Worm (Caenorhabditis elegans) whole organism, mixed stage, embryonic: ENCODE results near the gene Y75B12B.3.

Experiments used
- bed-3 ChIP-seq: fragments of 200-800 bp; sonication (Bioruptor generic); optimal IDR thresholded peaks from 3 replicates; lab custom pipeline; 2018; ENCODE audit warnings: mild to moderate bottlenecking, missing genetic modification characterization, moderate library complexity, missing compliant biosample characterization
- blmp-1 ChIP-seq: fragments of 150-350 bp; optimal IDR thresholded peaks from 2 replicates; lab custom pipeline; 2014; ENCODE audit warnings: missing biosample characterization, missing genetic modification characterization
- ceh-43 ChIP-seq: fragments of 200-800 bp; sonication (Bioruptor generic); optimal IDR thresholded peaks from 2 replicates; lab custom pipeline; 2018; ENCODE audit warnings: mild to moderate bottlenecking, missing genetic modification characterization, moderate library complexity, missing compliant biosample characterization
- ceh-83 ChIP-seq: fragments of 200-800 bp; sonication (Bioruptor generic); optimal IDR thresholded peaks from 2 replicates; lab custom pipeline; 2018; ENCODE audit warnings: mild to moderate bottlenecking, missing genetic modification characterization, missing compliant biosample characterization
- ces-1 ChIP-seq: fragments of 150-350 bp; optimal IDR thresholded peaks from 2 replicates; lab custom pipeline; 2014; ENCODE audit warnings: missing biosample characterization, missing genetic modification reagents, missing genetic modification characterization
- cnd-1 ChIP-seq: fragments of 200-800 bp; sonication (Bioruptor generic); optimal IDR thresholded peaks from 2 replicates; lab custom pipeline; 2018; ENCODE audit warnings: mild to moderate bottlenecking, missing genetic modification characterization, missing compliant biosample characterization
- drap-1 ChIP-seq: fragments of 200-800 bp; sonication (Bioruptor generic); optimal IDR thresholded peaks from 3 replicates; lab custom pipeline; 2018; ENCODE audit warnings: mild to moderate bottlenecking, missing genetic modification characterization, missing compliant biosample characterization
- elt-3 ChIP-seq: fragments of 150-350 bp; optimal IDR thresholded peaks from 2 replicates; lab custom pipeline; 2014; ENCODE audit warnings: missing biosample characterization, missing genetic modification characterization
- flh-1 ChIP-seq: fragments of 200-800 bp; sonication (Bioruptor generic); optimal IDR thresholded peaks from 2 replicates; lab custom pipeline; 2018; ENCODE audit warnings: mild to moderate bottlenecking, missing genetic modification characterization, moderate library complexity, missing compliant biosample characterization
- ham-2 ChIP-seq: fragments of 200-800 bp; sonication (Bioruptor generic); optimal IDR thresholded peaks from 2 replicates; lab custom pipeline; 2018; ENCODE audit warnings: mild to moderate bottlenecking, missing genetic modification characterization, missing compliant biosample characterization
- hlh-1 ChIP-seq: fragments of 150-350 bp; optimal IDR thresholded peaks from 2 replicates; lab custom pipeline; 2014; ENCODE audit warnings: missing biosample characterization, missing genetic modification reagents, missing genetic modification characterization
- lin-13 ChIP-seq: fragments of 150-350 bp; optimal IDR thresholded peaks from 2 replicates; lab custom pipeline; 2014; ENCODE audit warnings: missing biosample characterization, missing genetic modification characterization
- lin-32 ChIP-seq: fragments of 200-800 bp; sonication (Bioruptor generic); optimal IDR thresholded peaks from 2 replicates; lab custom pipeline; 2018; ENCODE audit warnings: mild to moderate bottlenecking, missing genetic modification characterization, missing compliant biosample characterization
- lsy-2 ChIP-seq: fragments of 150-350 bp; optimal IDR thresholded peaks from 2 replicates; lab custom pipeline; 2014; ENCODE audit warnings: missing biosample characterization, missing genetic modification characterization
- mab-5 ChIP-seq: fragments of 150-350 bp; optimal IDR thresholded peaks from 2 replicates; lab custom pipeline; 2014; ENCODE audit warnings: missing biosample characterization, missing genetic modification characterization
- mep-1 ChIP-seq: fragments of 150-350 bp; optimal IDR thresholded peaks from 2 replicates; lab custom pipeline; 2017; ENCODE audit warnings: missing biosample characterization, missing genetic modification reagents, missing genetic modification characterization, inconsistent platforms
- mls-2 ChIP-seq: sonication (generic microtip); optimal IDR thresholded peaks from 2 replicates; lab custom pipeline; 2016; ENCODE audit warnings: mild to moderate bottlenecking, missing genetic modification characterization, moderate library complexity, missing compliant biosample characterization
- nhr-12 ChIP-seq: fragments of 150-350 bp; optimal IDR thresholded peaks from 2 replicates; lab custom pipeline; 2014; ENCODE audit warnings: missing biosample characterization, missing genetic modification characterization
- nhr-2 ChIP-seq: fragments of 150-350 bp; optimal IDR thresholded peaks from 2 replicates; lab custom pipeline; 2014; ENCODE audit warnings: missing biosample characterization, missing genetic modification characterization
- nhr-237 ChIP-seq: fragments of 150-350 bp; optimal IDR thresholded peaks from 2 replicates; lab custom pipeline; 2014; ENCODE audit warnings: missing biosample characterization, missing genetic modification characterization
- nhr-28 ChIP-seq: fragments of 150-350 bp; optimal IDR thresholded peaks from 2 replicates; lab custom pipeline; 2014; ENCODE audit warnings: missing biosample characterization, missing genetic modification characterization
- nhr-76 ChIP-seq: sonication (generic microtip); optimal IDR thresholded peaks from 2 replicates; lab custom pipeline; 2017; ENCODE audit warnings: missing biosample characterization, missing genetic modification characterization
- pha-4 ChIP-seq: fragments of 150-350 bp; optimal IDR thresholded peaks from 2 replicates; lab custom pipeline; 2018; ENCODE audit warnings: missing biosample characterization, missing genetic modification reagents, missing genetic modification characterization
- snpc-4 ChIP-seq: fragments of 150-350 bp; optimal IDR thresholded peaks from 2 replicates; lab custom pipeline; 2014; ENCODE audit warnings: missing biosample characterization, missing genetic modification characterization
- sptf-1 ChIP-seq: sonication (generic microtip); optimal IDR thresholded peaks from 2 replicates; lab custom pipeline; 2017; ENCODE audit warnings: mild to moderate bottlenecking, missing genetic modification characterization, moderate library complexity, missing compliant biosample characterization
- tbx-8 ChIP-seq: fragments of 200-800 bp; sonication (Bioruptor generic); optimal IDR thresholded peaks from 2 replicates; lab custom pipeline; 2018; ENCODE audit warnings: mild to moderate bottlenecking, missing genetic modification characterization, moderate library complexity, missing compliant biosample characterization
- unc-120 ChIP-seq: sonication (generic microtip); optimal IDR thresholded peaks from 2 replicates; lab custom pipeline; 2017; ENCODE audit warnings: missing genetic modification characterization, missing compliant biosample characterization; ENCODE audit not compliant: poor library complexity, severe bottlenecking
- unc-39 ChIP-seq: fragments of 150-350 bp; optimal IDR thresholded peaks from 2 replicates; lab custom pipeline; 2014; ENCODE audit warnings: missing biosample characterization, missing genetic modification characterization
- unc-62 ChIP-seq: fragments of 150-350 bp; optimal IDR thresholded peaks from 2 replicates; lab custom pipeline; 2014; ENCODE audit warnings: missing biosample characterization, missing genetic modification reagents, missing genetic modification characterization
- zip-8 ChIP-seq: fragments of 150-350 bp; optimal IDR thresholded peaks from 2 replicates; lab custom pipeline; 2014; ENCODE audit warnings: missing biosample characterization, missing genetic modification characterization
- ztf-11 ChIP-seq: fragments of 150-350 bp; optimal IDR thresholded peaks from 2 replicates; lab custom pipeline; 2014; ENCODE audit warnings: missing biosample characterization, missing genetic modification characterization

Gene Y75B12B.3

DNA sequence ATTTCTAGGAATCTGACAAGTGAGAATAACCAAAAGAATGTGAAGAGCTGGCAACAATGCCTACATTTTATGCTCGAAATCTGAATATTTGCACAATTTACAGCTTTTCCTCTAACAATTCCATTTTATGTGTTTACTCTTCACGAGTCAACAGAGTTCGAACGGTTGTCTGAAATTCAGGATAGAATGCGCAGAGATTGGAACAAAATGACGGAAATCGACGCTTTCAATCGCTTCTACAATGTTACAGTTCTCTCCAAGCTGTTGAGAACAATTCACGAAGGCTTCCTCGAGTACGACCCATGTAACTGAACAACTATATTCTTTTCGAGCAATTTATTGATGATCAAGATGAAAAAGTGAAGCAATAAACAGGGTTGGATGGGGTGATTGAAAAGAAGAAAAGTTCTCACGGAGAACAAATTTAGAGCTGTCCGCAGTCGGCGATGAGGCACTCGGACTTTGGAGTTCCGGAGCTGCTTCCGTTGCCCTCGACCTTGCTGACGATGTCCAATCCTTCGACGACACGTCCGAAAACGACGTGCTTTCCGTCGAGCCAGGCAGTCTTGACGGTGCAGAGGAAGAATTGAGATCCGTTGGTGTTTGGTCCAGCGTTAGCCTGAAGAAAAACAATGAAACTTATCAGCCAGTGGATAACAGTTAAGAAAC lies at the start of gene Y75B12B.3:
Gene Y75B12B.3, minus strand, starts transcription at position 21 of the 669 bp plus-strand sequence.
- no peak for TF ChIP-seq nhr-28
- no peak for TF ChIP-seq nhr-2 (tag; lab: Kevin White, UChicago)
- TF ChIP-seq mab-5 = no peak
- TF ChIP-seq ceh-83 (GFP tag; lab: Kevin White, UChicago) = no peak
- TF ChIP-seq snpc-4 (tag; lab: Kevin White, UChicago) = no peak
- TF ChIP-seq nhr-237 (tag; lab: Kevin White, UChicago) = no peak
- TF ChIP-seq mls-2 (tag; lab: Kevin White, UChicago) = no peak
- TF ChIP-seq pha-4 = no peak
- TF ChIP-seq ztf-11 (tag; lab: Kevin White, UChicago) = no peak
- TF ChIP-seq flh-1 = no peak
- TF ChIP-seq ces-1 (GFP tag; lab: Kevin White, UChicago) = no peak
- TF ChIP-seq, all 35 proteins: peak for 0

DNA sequence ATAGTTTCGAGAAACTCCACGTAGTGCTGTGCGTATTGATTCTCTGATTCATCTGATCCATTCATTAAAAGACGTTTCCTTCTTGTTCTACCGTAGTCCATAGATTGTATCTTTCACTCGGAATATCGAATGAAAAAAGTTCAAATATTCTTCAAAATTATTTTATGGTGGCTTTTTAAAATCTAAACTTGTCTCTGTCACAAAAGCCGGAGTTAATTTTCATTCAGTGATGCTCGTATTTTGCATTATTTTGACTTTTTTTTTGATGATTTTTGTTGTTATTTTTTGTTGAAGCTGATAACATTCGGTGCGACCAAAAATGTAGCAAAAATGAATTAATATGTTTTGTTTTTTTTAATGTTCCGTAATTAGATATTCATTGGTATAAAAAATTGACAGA lies 49.6 kb upstream of the Y75B12B.3 start, which contains the start of gene nhr-164:
Gene nhr-164, minus strand, starts transcription at position 101 of the 400 bp plus-strand sequence.
- no peak for TF ChIP-seq nhr-76 (tag; lab: Kevin White, UChicago)
- no peak for TF ChIP-seq lin-32
- no peak for TF ChIP-seq hlh-1 (tag; lab: Kevin White, UChicago)
- TF ChIP-seq blmp-1 = no peak

DNA sequence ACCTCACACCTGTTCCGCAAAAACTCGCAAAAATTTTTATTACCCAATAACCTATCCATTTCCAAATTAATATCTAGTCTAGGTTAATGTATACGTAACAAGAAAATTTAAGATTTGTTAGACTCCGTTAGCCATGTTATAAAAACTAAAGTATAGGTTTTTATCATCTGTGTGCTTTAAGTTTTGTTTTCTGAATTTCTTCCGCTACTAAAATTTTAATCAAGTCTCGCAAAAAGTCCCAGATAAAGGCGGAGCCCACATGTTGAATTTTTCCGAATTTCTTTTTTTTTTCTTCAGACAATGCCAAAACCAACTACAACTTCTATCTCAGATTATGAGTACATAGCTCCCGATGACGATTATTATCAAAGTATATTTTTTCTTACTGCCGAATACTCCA lies 46.1 kb upstream of the Y75B12B.3 start, which contains the start of gene srw-13:
Gene srw-13, plus strand, starts transcription at position 301 of the 400 bp plus-strand sequence.
- TF ChIP-seq mls-2 (tag; lab: Kevin White, UChicago) (no peak), mep-1 (no peak), ham-2 (GFP tag; lab: Kevin White, UChicago) (no peak), ceh-83 (GFP tag; lab: Kevin White, UChicago) (no peak), tbx-8 (GFP tag; lab: Kevin White, UChicago) (no peak), unc-39 (tag; lab: Kevin White, UChicago) (no peak), unc-62 (GFP tag; lab: Kevin White, UChicago) (no peak), cnd-1 (no peak), pha-4 (no peak), lin-13 (tag; lab: Kevin White, UChicago) (no peak), ceh-43 (GFP tag; lab: Kevin White, UChicago) (no peak), unc-120 (tag; lab: Kevin White, UChicago) (no peak), nhr-237 (tag; lab: Kevin White, UChicago) (no peak)

DNA sequence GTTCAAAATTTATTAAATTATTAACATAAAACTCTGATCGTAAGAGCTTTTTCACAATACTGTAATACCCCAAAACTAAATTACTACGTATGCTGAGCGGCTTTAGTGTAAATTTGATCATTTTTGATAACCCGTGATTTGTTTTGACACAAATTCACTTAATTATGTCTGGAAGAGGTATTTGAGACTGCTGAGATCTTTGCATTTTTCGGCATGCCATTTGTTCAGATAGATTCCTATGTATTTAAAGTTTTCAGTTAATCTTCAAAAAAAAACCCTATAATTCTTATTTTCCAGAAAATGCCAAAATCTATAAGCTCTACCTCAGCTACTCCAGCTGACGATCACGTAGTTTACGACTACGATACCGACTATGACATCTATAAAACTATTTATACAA lies 44.2 kb upstream of the Y75B12B.3 start, which contains the start of gene srw-15:
Gene srw-15, plus strand, starts transcription at position 301 of the 400 bp plus-strand sequence.
- no peak for TF ChIP-seq nhr-237 (tag; lab: Kevin White, UChicago)
- TF ChIP-seq ztf-11 (tag; lab: Kevin White, UChicago) = no peak
- TF ChIP-seq blmp-1 = no peak
- TF ChIP-seq lsy-2 (tag; lab: Kevin White, UChicago) = no peak
- TF ChIP-seq nhr-2 (tag; lab: Kevin White, UChicago) = no peak
- TF ChIP-seq tbx-8 (GFP tag; lab: Kevin White, UChicago) = no peak
- TF ChIP-seq drap-1 (GFP tag; lab: Kevin White, UChicago) = no peak
- TF ChIP-seq mls-2 (tag; lab: Kevin White, UChicago) = no peak
- TF ChIP-seq ces-1 (GFP tag; lab: Kevin White, UChicago) = no peak
- TF ChIP-seq mep-1 = no peak
- no peak for TF ChIP-seq zip-8 (tag; lab: Kevin White, UChicago)
- no peak for TF ChIP-seq nhr-28
- no peak for TF ChIP-seq sptf-1 (tag; lab: Kevin White, UChicago)
- TF ChIP-seq elt-3 (tag; lab: Kevin White, UChicago) = no peak
- TF ChIP-seq nhr-76 (tag; lab: Kevin White, UChicago) = no peak
- TF ChIP-seq pha-4 = no peak
- no peak for TF ChIP-seq ceh-83 (GFP tag; lab: Kevin White, UChicago)
- TF ChIP-seq nhr-12 (tag; lab: Kevin White, UChicago) = no peak
- TF ChIP-seq flh-1 = no peak
- no peak for TF ChIP-seq lin-32
- TF ChIP-seq, all 35 proteins: peak for 0

DNA sequence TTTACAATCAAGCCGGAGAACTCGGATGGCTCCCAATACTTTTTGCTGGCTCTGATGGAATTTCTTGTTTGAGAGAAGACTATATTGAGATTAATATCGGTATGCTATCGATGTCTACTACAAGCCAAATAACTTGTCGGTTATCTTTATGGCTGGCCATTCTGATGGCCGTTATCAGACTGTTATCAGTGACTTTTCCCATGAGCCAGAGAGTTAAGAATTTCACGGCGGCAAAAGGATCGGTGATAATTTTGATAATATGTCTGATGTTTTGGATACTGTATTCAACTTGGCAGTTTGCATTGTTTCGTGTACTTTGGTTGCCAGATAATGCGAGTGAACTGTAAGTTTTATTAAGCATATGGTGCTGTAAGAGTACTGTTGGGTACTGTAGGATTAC lies 40.1 kb upstream of the Y75B12B.3 start:
- TF ChIP-seq nhr-28 = no peak
- no peak for TF ChIP-seq bed-3 (GFP tag; lab: Kevin White, UChicago)
